Worm (Caenorhabditis elegans): Measurements from ENCODE around the gene ZK632.12.

ce11 chrIII:9862469-9862868 is 31.9 kb downstream of the ZK632.12 start:
- no peak for TF ChIP-seq elt-1 (tag; optimal IDR thresholded peaks at IDR 0.05; ENCODE audit: borderline replicate concordance, insufficient read depth)
- TF ChIP-seq mep-1 (tag; optimal IDR thresholded peaks at IDR 0.05) = no peak
- no peak for TF ChIP-seq nhr-237 (tag; optimal IDR thresholded peaks at IDR 0.05)
- TF ChIP-seq snpc-4 (tag; optimal IDR thresholded peaks at IDR 0.05) = no peak
- TF ChIP-seq unc-120 (tag; optimal IDR thresholded peaks at IDR 0.05; ENCODE audit: poor library complexity, severe bottlenecking) = no peak
- no peak for TF ChIP-seq ceh-39 (tag; optimal IDR thresholded peaks at IDR 0.05)
- TF ChIP-seq lsy-2 (tag; optimal IDR thresholded peaks at IDR 0.05) = peak; percentile 69

Data from whole organism, mixed stage, embryonic.